Worm (Caenorhabditis elegans) whole organism, L2 larva: ENCODE data around the gene mtcu-2.

Experiments
- R02D3.7 ChIP-seq: fragments of 150-350 bp; optimal IDR thresholded peaks from 2 replicates; lab custom pipeline; 2014; ENCODE audit warnings: missing biosample characterization, missing genetic modification characterization
- blmp-1 ChIP-seq: sonication (generic microtip); optimal IDR thresholded peaks from 2 replicates; lab custom pipeline; 2017; ENCODE audit warnings: missing genetic modification characterization, mild to moderate bottlenecking, missing compliant biosample characterization, antibody characterized with exemption, moderate library complexity; ENCODE audit not compliant: insufficient read depth
- fos-1 ChIP-seq: fragments of 150-350 bp; optimal IDR thresholded peaks from 2 replicates; lab custom pipeline; 2014; ENCODE audit warnings: missing biosample characterization, missing genetic modification characterization
- lin-39 ChIP-seq: fragments of 150-350 bp; optimal IDR thresholded peaks from 2 replicates; lab custom pipeline; 2014; ENCODE audit warnings: missing biosample characterization, missing genetic modification reagents, missing genetic modification characterization
- mdl-1 ChIP-seq, 2 experiments: fragments of 150-350 bp in 1 of 2; sonication (generic microtip) in 1 of 2; optimal IDR thresholded peaks; 2 replicates each; lab custom pipeline; 2017; ENCODE audit warnings: missing biosample characterization in 2 of 2, missing genetic modification characterization in 2 of 2
- nhr-129 ChIP-seq: fragments of 150-350 bp; optimal IDR thresholded peaks from 2 replicates; lab custom pipeline; 2014; ENCODE audit warnings: missing biosample characterization, missing genetic modification characterization
- nhr-237 ChIP-seq: fragments of 150-350 bp; optimal IDR thresholded peaks from 2 replicates; lab custom pipeline; 2014; ENCODE audit warnings: missing biosample characterization, missing genetic modification characterization
- skn-1 ChIP-seq: sonication (generic microtip); optimal IDR thresholded peaks from 2 replicates; lab custom pipeline; 2017; ENCODE audit warnings: missing biosample characterization, missing genetic modification characterization
- unc-62 ChIP-seq: fragments of 150-350 bp; optimal IDR thresholded peaks from 2 replicates; lab custom pipeline; 2014; ENCODE audit warnings: missing biosample characterization, missing genetic modification reagents, missing genetic modification characterization
- ztf-11 ChIP-seq: sonication (generic microtip); optimal IDR thresholded peaks from 2 replicates; lab custom pipeline; 2017; ENCODE audit warnings: missing biosample characterization, missing genetic modification characterization

DNA sequence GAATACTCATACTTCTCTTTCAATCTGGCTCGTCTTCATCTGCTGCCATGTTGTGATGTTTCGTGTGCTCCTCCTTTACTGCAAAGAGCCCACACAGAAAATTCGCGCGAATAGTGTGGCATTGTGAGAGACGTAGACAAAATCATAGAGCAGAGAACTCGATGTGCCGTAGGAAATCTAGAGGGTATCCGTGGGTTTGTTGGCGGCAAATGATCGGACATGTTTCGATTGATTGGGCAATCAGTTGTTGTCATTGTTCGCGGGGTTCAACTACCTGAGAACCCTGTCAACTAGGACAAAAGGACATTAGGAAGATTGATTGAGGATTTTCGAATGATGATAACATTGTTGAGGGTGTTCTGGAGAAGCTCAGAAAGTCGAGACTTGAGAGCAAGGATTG, 8.0 kb downstream of the mtcu-2 start:
- TF ChIP-seq blmp-1: no peak
- no peak for TF ChIP-seq ztf-11 (tag; lab: Kevin White, UChicago)
- TF ChIP-seq mdl-1 (tag; optimal IDR thresholded peaks at IDR 0.05; lab: Kevin White, UChicago): no peak
- no peak for TF ChIP-seq skn-1 (tag; lab: Kevin White, UChicago)
- no peak for TF ChIP-seq unc-62
- TF ChIP-seq nhr-129 (tag; lab: Kevin White, UChicago): peak; percentile 58
- TF ChIP-seq fos-1 (tag; lab: Kevin White, UChicago): no peak
- TF ChIP-seq R02D3.7 (tag; lab: Kevin White, UChicago): no peak
- no peak for TF ChIP-seq nhr-237 (tag; lab: Kevin White, UChicago)
- no peak for TF ChIP-seq lin-39 (tag; lab: Kevin White, UChicago)
